Fruit fly (Drosophila melanogaster) whole organism: Measurements from ENCODE around the gene CG10038.

Experiments used
- CG8478 ChIP-seq: fragments of >200 bp; optimal IDR thresholded peaks from 2 replicates; lab custom pipeline; 2018; ENCODE audit warnings: inconsistent platforms
- Dll ChIP-seq: fragments of >200 bp; optimal IDR thresholded peaks from 2 replicates; lab custom pipeline; 2017
- EcR ChIP-seq, 2 experiments: fragments of >200 bp; optimal IDR thresholded peaks; 2 replicates each; lab custom pipeline; 2017; ENCODE audit warnings: missing biosample characterization in 2 of 2, missing genetic modification characterization in 2 of 2, missing genetic modification reagents in 2 of 2
- pan ChIP-seq: fragments of >200 bp; optimal IDR thresholded peaks from 2 replicates; lab custom pipeline; 2017
- psq ChIP-seq: fragments of >200 bp; optimal IDR thresholded peaks from 2 replicates; lab custom pipeline; 2017
- usp ChIP-seq: fragments of >200 bp; optimal IDR thresholded peaks from 2 replicates; lab custom pipeline; 2017; ENCODE audit warnings: missing biosample characterization, missing genetic modification characterization, mixed read lengths

Gene CG10038

DNA sequence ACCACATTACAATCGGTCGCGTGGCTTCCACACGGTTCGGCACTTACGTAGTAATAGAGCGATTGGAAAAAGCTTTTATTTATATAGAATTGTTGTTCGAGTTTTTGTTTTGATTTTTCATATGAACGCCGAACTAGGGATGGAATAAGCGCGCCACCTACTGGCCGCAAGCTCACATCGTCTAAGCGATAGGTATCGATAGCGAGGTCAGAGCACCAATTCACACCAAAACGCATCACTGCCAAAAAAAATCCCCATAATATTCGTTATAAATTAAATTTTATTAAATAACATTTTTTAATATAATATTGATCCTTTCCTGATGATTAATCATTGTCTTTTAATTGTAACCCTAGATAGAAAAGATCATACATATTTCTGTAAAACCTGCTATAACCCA lies at the start of gene CG10038:
Gene CG10038 (minus strand): TSS at position 148 of the 400 bp plus-strand sequence.
- TF ChIP-seq Dll (lab: Kevin White, UChicago) (no peak), pan (lab: Kevin White, UChicago) (no peak), usp (no peak), CG8478 (lab: Kevin White, UChicago) (no peak), EcR (GFP tag; optimal IDR thresholded peaks at IDR 0.05; lab: Kevin White, UChicago) (no peak), psq (lab: Kevin White, UChicago) (no peak)

dm6 chr3R:12398620-12399247 lies 48.3 kb upstream of the CG10038 start, which contains the start of gene Cyp9f3:
TSS of gene Cyp9f3 (minus strand) at chr3R:12398929.
- TF ChIP-seq EcR (GFP tag; optimal IDR thresholded peaks at IDR 0.05; lab: Kevin White, UChicago): no peak

DNA sequence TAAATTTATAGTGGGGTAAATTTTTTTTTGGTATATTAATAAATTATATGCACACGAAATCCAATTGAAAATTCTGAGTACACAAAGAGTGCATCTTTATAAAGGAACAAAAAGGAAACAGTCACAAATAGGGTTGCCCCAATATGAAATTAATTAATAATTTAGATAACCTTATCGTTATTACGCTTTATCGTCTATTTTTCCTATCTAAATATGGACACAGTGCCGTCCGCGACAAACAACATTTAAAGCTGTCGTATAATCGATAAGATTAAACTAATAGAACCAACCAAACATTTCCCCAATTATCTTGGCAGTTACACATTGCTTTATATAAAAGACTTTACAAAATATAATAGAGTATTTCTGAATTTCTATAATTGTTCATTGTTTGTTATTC lies 47.6 kb upstream of the CG10038 start:
- TF ChIP-seq EcR (GFP tag; optimal IDR thresholded peaks at IDR 0.05; lab: Kevin White, UChicago) (no peak), Dll (lab: Kevin White, UChicago) (no peak), usp (no peak), pan (lab: Kevin White, UChicago) (no peak), CG8478 (lab: Kevin White, UChicago) (no peak), psq (lab: Kevin White, UChicago) (no peak)

DNA sequence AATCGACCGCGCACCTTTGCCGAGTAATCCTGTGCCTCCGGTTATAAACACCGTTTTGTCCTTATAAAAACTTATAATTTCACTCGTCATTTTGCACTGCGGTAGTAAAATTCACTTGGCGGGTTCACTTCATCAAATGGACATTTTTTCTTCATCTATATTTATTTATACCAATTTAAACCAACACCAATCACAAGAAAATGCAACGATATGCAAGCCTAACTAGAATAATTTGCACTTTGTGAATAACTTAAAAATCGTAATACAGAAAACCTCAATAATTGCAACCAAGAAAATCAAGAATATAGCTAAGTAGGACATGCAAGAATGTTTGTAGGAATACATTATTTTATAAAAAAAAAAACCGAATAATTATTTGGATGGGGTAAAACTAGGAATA lies 45.4 kb upstream of the CG10038 start, which contains the start of the genes CG10096 and CG10097:
Gene CG10096 (minus strand): TSS at position 101 of the 400 bp plus-strand sequence.
Gene CG10097 (minus strand): TSS at position 101 of the 400 bp plus-strand sequence.
- TF ChIP-seq EcR (GFP tag; optimal IDR thresholded peaks at IDR 0.05; lab: Kevin White, UChicago) (no peak), psq (lab: Kevin White, UChicago) (no peak), usp (no peak), Dll (lab: Kevin White, UChicago) (no peak), pan (lab: Kevin White, UChicago) (no peak), CG8478 (lab: Kevin White, UChicago) (no peak)

DNA sequence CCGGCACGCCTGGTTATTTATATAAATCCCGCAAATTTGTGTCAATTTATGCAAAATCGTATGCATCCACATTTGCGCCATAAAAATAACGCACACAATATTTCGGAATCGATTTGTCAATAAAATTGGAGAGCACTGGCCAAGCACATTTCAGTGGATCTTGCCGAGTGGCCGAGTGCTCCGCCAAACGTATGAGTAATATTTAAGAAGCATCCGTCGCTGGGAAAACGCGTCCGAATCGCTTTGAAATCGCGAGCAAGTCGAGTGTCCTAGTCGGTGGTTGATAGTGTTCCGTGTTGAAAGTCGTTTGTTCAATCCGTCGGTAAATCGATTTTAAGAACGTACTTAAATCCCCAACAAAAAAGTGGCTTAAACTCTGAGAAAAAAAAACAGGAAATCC lies 36.5 kb upstream of the CG10038 start, which contains the start of gene CG33098:
Gene CG33098 (plus strand): TSS at position 224 of the 400 bp plus-strand sequence.
- TF ChIP-seq pan (lab: Kevin White, UChicago): no peak
- no peak for TF ChIP-seq Dll (lab: Kevin White, UChicago)
- TF ChIP-seq CG8478 (lab: Kevin White, UChicago): no peak
- TF ChIP-seq psq (lab: Kevin White, UChicago): no peak
- TF ChIP-seq usp: no peak
- no peak for TF ChIP-seq EcR (GFP tag; optimal IDR thresholded peaks at IDR 0.05; lab: Kevin White, UChicago)

- no peak for TF ChIP-seq Dll (lab: Kevin White, UChicago)
- no peak for TF ChIP-seq psq (lab: Kevin White, UChicago)
- TF ChIP-seq usp: no peak
These were observed 35.5 kb upstream of the CG10038 start, which contains the start of gene Sol1 for dm6 chr3R:12385949-12386348. TSS of gene Sol1 (plus strand) at chr3R:12386249.

- TF ChIP-seq Dll (lab: Kevin White, UChicago): no peak
- no peak for TF ChIP-seq CG8478 (lab: Kevin White, UChicago)
- no peak for TF ChIP-seq pan (lab: Kevin White, UChicago)
These were observed 33.8 kb upstream of the CG10038 start for dm6 chr3R:12384274-12384673.

- no peak for TF ChIP-seq EcR (GFP tag; optimal IDR thresholded peaks at IDR 0.05; lab: Kevin White, UChicago)
- TF ChIP-seq pan (lab: Kevin White, UChicago): no peak
These were observed 33.3 kb upstream of the CG10038 start for dm6 chr3R:12383784-12384183.

DNA sequence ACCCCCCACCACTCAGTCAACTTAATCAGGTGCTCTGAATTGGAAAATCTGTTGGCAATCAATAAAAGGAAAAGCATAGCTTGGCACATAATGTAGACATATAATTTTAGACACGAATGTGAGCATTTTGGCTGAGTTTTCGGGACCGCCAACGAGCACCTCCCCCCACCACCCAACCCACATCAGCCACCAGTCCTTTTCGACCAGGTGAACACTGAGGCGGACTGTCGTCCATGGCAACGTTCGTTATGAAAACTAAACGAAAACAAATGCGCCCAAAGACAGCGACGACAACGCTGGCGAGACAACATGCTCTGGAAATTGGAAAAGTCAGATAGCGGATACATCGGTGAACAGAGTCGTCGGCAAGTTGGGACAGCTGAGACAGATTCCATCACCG lies 32.6 kb upstream of the CG10038 start, which contains the start of gene GstD11:
Gene GstD11 (plus strand): TSS at position 301 of the 400 bp plus-strand sequence.
- TF ChIP-seq usp (no peak), pan (lab: Kevin White, UChicago) (no peak), psq (lab: Kevin White, UChicago) (no peak), EcR (GFP tag; optimal IDR thresholded peaks at IDR 0.05; lab: Kevin White, UChicago) (no peak), Dll (lab: Kevin White, UChicago) (no peak), CG8478 (lab: Kevin White, UChicago) (no peak)

DNA sequence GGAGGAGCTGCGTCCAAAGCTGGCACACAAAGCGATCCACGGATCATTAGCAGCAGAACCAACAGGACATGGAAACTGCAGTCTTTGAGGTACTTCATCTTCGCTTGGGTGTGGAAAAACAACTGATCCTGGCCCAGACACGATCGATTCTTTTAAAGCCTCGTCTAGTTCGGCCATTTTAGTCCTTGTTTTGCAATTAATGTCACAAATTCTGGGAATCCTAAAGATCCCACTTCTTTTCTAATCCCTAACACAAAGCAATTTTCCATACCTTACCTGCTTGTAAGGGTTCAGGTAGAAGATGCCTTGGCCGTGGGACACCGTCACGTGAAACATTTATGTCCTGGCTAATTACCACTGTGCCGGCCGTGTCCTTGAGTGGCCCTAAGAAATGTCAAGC lies 32.1 kb upstream of the CG10038 start, which contains the start of gene CG10035:
Gene CG10035 (minus strand): TSS at position 129 of the 400 bp plus-strand sequence.
- TF ChIP-seq pan (lab: Kevin White, UChicago) (no peak), usp (no peak), Dll (lab: Kevin White, UChicago) (no peak), EcR (GFP tag; optimal IDR thresholded peaks at IDR 0.05; lab: Kevin White, UChicago) (no peak)

- TF ChIP-seq EcR (GFP tag; optimal IDR thresholded peaks at IDR 0.05; lab: Kevin White, UChicago) (peak in 1 of 2 experiments; percentile 95), psq (lab: Kevin White, UChicago) (no peak)
These were observed 30.8 kb upstream of the CG10038 start for dm6 chr3R:12381130-12381700.

DNA sequence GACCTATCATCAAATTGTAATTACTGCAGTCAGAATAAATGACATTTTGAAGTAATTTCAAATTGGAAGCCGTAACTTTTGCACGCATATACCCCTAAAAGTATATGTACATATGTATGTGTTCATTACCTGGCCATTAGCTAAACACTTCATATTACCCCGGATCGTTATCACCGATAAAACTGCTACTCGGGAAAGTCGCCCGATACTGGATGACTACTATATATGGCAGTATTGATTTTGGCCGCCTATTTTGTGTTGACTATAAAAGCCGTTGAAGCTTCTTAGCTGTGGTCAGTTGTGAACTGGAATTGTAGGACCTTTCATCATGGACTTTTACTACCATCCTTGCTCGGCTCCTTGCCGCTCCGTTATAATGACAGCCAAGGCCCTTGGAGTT lies 29.3 kb upstream of the CG10038 start, which contains the start of gene GstD8:
Gene GstD8 (plus strand): TSS at position 301 of the 400 bp plus-strand sequence.
- no peak for TF ChIP-seq psq (lab: Kevin White, UChicago)
- no peak for TF ChIP-seq usp
- TF ChIP-seq CG8478 (lab: Kevin White, UChicago): no peak
- TF ChIP-seq EcR (GFP tag; optimal IDR thresholded peaks at IDR 0.05; lab: Kevin White, UChicago): no peak
- no peak for TF ChIP-seq Dll (lab: Kevin White, UChicago)
- no peak for TF ChIP-seq pan (lab: Kevin White, UChicago)
